Fruit fly (Drosophila melanogaster) whole organism, adult: ENCODE measurements around the gene CG6972.

Experiments
- CG11617 ChIP-seq: fragments of 200-800 bp; sonication (Bioruptor generic); optimal IDR thresholded peaks from 2 replicates; lab custom pipeline; 2017; ENCODE audit warnings: mild to moderate bottlenecking, missing biosample characterization, missing genetic modification reagents, missing genetic modification characterization
- CG12768 ChIP-seq: fragments of 200-800 bp; sonication (Bioruptor generic); optimal IDR thresholded peaks from 2 replicates; lab custom pipeline; 2017; ENCODE audit warnings: missing biosample characterization, missing genetic modification characterization, mild to moderate bottlenecking, moderate library complexity, missing genetic modification reagents
- CG14711 ChIP-seq: fragments of 200-800 bp; sonication (Bioruptor generic); optimal IDR thresholded peaks from 2 replicates; lab custom pipeline; 2018; ENCODE audit warnings: missing biosample characterization, mild to moderate bottlenecking, missing genetic modification characterization, moderate library complexity
- CG1620 ChIP-seq: fragments of 200-800 bp; sonication (Bioruptor generic); optimal IDR thresholded peaks from 2 replicates; lab custom pipeline; 2016; ENCODE audit warnings: missing biosample characterization, missing genetic modification characterization
- CG33017 ChIP-seq: fragments of 200-800 bp; sonication (Bioruptor generic); optimal IDR thresholded peaks from 2 replicates; lab custom pipeline; 2018; ENCODE audit warnings: missing biosample characterization, mild to moderate bottlenecking, missing genetic modification characterization, moderate library complexity
- CG5204 ChIP-seq: fragments of 200-800 bp; sonication (Bioruptor generic); optimal IDR thresholded peaks from 2 replicates; lab custom pipeline; 2016; ENCODE audit warnings: missing biosample characterization, missing genetic modification characterization
- CG7045 ChIP-seq: fragments of 200-800 bp; sonication (Bioruptor generic); optimal IDR thresholded peaks from 2 replicates; lab custom pipeline; 2017; ENCODE audit warnings: missing biosample characterization, mild to moderate bottlenecking, missing genetic modification characterization
- CG7101 ChIP-seq: fragments of 200-800 bp; sonication (Bioruptor generic); optimal IDR thresholded peaks from 2 replicates; lab custom pipeline; 2018; ENCODE audit warnings: missing biosample characterization, mild to moderate bottlenecking, missing genetic modification characterization, moderate library complexity
- Clk ChIP-seq: fragments of 200-800 bp; sonication (Bioruptor generic); optimal IDR thresholded peaks from 2 replicates; lab custom pipeline; 2017; ENCODE audit warnings: missing biosample characterization, missing genetic modification characterization
- Crg-1 ChIP-seq: fragments of 200-800 bp; sonication (Bioruptor generic); optimal IDR thresholded peaks from 2 replicates; lab custom pipeline; 2016; ENCODE audit warnings: missing biosample characterization, missing genetic modification characterization
- Hr96 ChIP-seq: fragments of 200-800 bp; sonication (Bioruptor generic); optimal IDR thresholded peaks from 2 replicates; lab custom pipeline; 2016; ENCODE audit warnings: missing biosample characterization, missing genetic modification characterization
- Mnt ChIP-seq: fragments of 200-800 bp; sonication (Bioruptor generic); optimal IDR thresholded peaks from 2 replicates; lab custom pipeline; 2016; ENCODE audit warnings: missing biosample characterization, mild to moderate bottlenecking, missing genetic modification characterization
- bab1 ChIP-seq: fragments of 200-800 bp; sonication (Bioruptor generic); optimal IDR thresholded peaks from 3 replicates; lab custom pipeline; 2019; ENCODE audit warnings: missing biosample characterization, mild to moderate bottlenecking, missing genetic modification characterization, moderate library complexity
- cic ChIP-seq: fragments of 200-800 bp; sonication (Bioruptor generic); optimal IDR thresholded peaks from 2 replicates; lab custom pipeline; 2017; ENCODE audit warnings: missing biosample characterization, mild to moderate bottlenecking, missing genetic modification characterization, moderate library complexity
- cnc ChIP-seq, 2 experiments: fragments of >200 bp; optimal IDR thresholded peaks; 2 replicates each; lab custom pipeline; 2017
- kay ChIP-seq: fragments of 200-800 bp; sonication (Bioruptor generic); peaks from one replicate; lab custom pipeline; 2016; ENCODE audit warnings: missing biosample characterization, missing genetic modification characterization, borderline replicate concordance
- ovo ChIP-seq: fragments of 200-800 bp; sonication (Bioruptor generic); optimal IDR thresholded peaks from 2 replicates; lab custom pipeline; 2016; ENCODE audit warnings: missing biosample characterization, missing genetic modification characterization
- pad ChIP-seq: fragments of 200-800 bp; sonication (Bioruptor generic); optimal IDR thresholded peaks from 3 replicates; lab custom pipeline; 2017; ENCODE audit warnings: missing biosample characterization, missing genetic modification characterization, mild to moderate bottlenecking, moderate library complexity, missing genetic modification reagents
- tj ChIP-seq: fragments of 200-800 bp; sonication (Bioruptor generic); optimal IDR thresholded peaks from 3 replicates; lab custom pipeline; 2017; ENCODE audit warnings: missing biosample characterization, mild to moderate bottlenecking, missing genetic modification characterization, moderate library complexity
- toe ChIP-seq: fragments of 200-800 bp; sonication (Bioruptor generic); optimal IDR thresholded peaks from 2 replicates; lab custom pipeline; 2016; ENCODE audit warnings: missing biosample characterization, missing genetic modification characterization

Gene CG6972

DNA sequence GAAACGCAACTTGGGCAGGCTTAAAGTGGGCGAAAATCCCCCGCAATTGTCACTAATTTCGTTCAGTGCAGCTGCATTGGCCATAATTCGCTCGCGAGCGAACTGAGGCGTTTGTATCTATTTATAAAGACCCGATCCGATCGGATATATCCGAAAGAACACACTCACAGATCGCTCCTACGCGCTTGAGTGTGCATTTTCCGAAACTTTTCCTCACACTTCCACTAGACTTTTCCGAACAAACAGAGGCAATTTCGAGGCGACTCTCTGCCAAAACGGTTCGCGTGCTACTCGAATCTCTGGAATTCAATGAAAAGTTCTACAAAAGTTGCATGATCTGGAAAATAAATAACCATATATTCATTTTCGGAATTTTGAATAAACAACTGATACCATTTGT lies at the start of gene CG6972, which contains the start of gene CCAP:
TSS of gene CG6972 (plus strand) at position 215 of the 400 bp plus-strand sequence.
TSS of gene CCAP (minus strand) at position 292 of the 400 bp plus-strand sequence.
- TF ChIP-seq toe (no peak), cic (no peak), Mnt (GFP tag; lab: Kevin White, UChicago) (no peak), CG12768 (GFP tag; lab: Kevin White, UChicago) (no peak), CG7045 (GFP tag; lab: Kevin White, UChicago) (no peak), CG7101 (tag; lab: Kevin White, UChicago) (no peak), Crg-1 (GFP tag; lab: Kevin White, UChicago) (no peak), CG14711 (tag; lab: Kevin White, UChicago) (no peak), ovo (GFP tag; lab: Kevin White, UChicago) (no peak), pad (GFP tag; lab: Kevin White, UChicago) (no peak)

DNA sequence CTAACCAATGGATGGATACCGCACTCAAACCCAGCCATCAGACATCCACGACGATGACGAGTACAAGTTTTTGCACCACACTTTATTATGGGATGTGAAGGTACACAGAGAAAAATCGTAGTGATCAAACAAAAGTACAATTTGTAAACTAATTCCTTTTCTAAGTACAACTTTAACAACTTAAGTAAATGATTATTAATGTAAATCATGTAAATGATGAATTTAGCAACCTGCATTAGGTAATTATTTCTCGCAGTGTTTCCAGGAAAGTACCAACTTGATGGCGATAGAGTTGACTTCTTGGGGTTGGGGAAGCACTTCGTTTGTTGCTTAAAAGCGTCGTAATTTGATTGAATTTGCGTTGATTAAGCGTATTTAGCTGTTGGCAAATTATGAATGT lies 38.7 kb upstream of the CG6972 start:
- TF ChIP-seq CG7045 (GFP tag; lab: Kevin White, UChicago) (no peak), CG7101 (tag; lab: Kevin White, UChicago) (no peak), Mnt (GFP tag; lab: Kevin White, UChicago) (no peak), kay (GFP tag; lab: Kevin White, UChicago) (no peak), toe (no peak), CG11617 (GFP tag; lab: Kevin White, UChicago) (no peak), Crg-1 (GFP tag; lab: Kevin White, UChicago) (no peak), CG5204 (GFP tag; lab: Kevin White, UChicago) (no peak), tj (no peak), Clk (no peak), cnc (optimal IDR thresholded peaks at IDR 0.05; lab: Kevin White, UChicago) (no peak), CG33017 (tag; lab: Kevin White, UChicago) (no peak), cic (no peak), CG12768 (GFP tag; lab: Kevin White, UChicago) (no peak), CG14711 (tag; lab: Kevin White, UChicago) (no peak), pad (GFP tag; lab: Kevin White, UChicago) (no peak)

DNA sequence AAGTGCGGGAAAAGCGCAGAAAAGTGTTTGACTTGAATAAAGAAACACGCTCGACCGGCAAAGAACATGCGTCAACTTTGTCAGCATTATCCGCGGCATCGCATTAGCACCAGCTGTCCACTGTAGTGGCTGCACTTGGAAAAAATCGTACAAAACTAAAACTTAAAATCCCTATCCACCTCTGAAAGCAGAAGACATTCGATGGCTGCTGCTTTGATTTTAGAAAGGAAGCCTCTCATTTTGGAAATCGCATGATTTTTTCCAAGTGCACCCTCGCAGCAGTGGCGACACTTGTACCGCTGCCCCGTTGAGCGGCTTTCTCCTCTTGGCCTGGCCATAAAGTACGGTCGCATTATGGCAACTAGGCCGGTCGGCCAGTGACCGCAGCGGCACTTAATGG lies 37.5 kb upstream of the CG6972 start:
- no peak for TF ChIP-seq CG1620 (GFP tag; lab: Kevin White, UChicago)
- TF ChIP-seq toe = no peak
- TF ChIP-seq Hr96 (GFP tag; lab: Kevin White, UChicago) = no peak
- TF ChIP-seq CG12768 (GFP tag; lab: Kevin White, UChicago) = no peak
- TF ChIP-seq CG7101 (tag; lab: Kevin White, UChicago) = no peak
- no peak for TF ChIP-seq CG7045 (GFP tag; lab: Kevin White, UChicago)
- no peak for TF ChIP-seq CG14711 (tag; lab: Kevin White, UChicago)
- TF ChIP-seq tj = no peak
- TF ChIP-seq CG5204 (GFP tag; lab: Kevin White, UChicago) = no peak
- TF ChIP-seq cnc (optimal IDR thresholded peaks at IDR 0.05; lab: Kevin White, UChicago) = no peak
- TF ChIP-seq cic = no peak
- TF ChIP-seq kay (GFP tag; lab: Kevin White, UChicago) = no peak
- no peak for TF ChIP-seq CG33017 (tag; lab: Kevin White, UChicago)
- no peak for TF ChIP-seq pad (GFP tag; lab: Kevin White, UChicago)
- no peak for TF ChIP-seq ovo (GFP tag; lab: Kevin White, UChicago)
- TF ChIP-seq Crg-1 (GFP tag; lab: Kevin White, UChicago) = no peak
- no peak for TF ChIP-seq bab1 (GFP tag; lab: Kevin White, UChicago)

DNA sequence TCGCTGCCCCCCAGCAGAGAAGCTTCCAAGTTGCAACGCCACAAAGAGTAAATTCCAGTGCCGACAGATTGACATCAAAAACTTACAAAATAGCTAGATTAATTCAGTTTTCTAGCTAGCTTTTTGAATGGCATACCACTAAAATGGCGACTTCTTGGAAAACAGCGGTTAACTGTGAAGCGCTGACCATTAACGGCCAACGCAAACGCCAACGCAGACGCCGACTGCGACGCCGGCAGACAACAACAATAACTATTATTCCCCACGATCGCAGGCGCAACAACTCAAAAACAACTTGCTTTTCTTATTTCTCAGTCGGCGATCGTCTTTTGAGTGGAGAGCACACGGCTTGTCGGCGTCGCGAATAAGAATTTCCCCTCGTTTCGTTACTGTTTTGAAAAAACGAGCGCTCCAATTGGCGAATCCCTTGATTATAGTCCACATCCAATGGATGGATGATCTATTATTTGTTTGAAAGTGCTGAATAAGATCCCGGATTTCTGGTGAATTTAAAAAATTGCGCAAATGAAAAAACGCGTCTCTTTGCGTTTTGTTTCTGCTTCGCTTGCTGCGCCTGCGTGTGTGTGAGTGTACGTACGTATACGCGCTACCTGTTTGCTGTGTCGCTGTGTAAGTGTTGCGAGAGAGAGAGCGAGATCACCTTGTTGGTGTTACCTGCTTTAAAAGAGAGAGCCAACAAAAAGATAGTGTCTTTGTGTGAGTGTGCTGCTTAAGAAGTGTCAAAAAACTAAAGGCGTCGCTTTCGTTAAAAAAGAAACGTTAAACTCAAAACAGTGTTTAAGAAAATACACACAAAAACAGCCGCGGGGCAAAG lies 35.1 kb upstream of the CG6972 start:
- TF ChIP-seq bab1 (GFP tag; lab: Kevin White, UChicago) = peak; percentile 50
- peak; percentile 32 for TF ChIP-seq ovo (GFP tag; lab: Kevin White, UChicago)
- TF ChIP-seq Hr96 (GFP tag; lab: Kevin White, UChicago) = peak; percentile 26
- TF ChIP-seq Mnt (GFP tag; lab: Kevin White, UChicago) = peak; percentile 8
- no peak for TF ChIP-seq CG14711 (tag; lab: Kevin White, UChicago)
- TF ChIP-seq tj = peak; percentile 96
- TF ChIP-seq CG1620 (GFP tag; lab: Kevin White, UChicago) = no peak
- peak; percentile 94 for TF ChIP-seq pad (GFP tag; lab: Kevin White, UChicago)

DNA sequence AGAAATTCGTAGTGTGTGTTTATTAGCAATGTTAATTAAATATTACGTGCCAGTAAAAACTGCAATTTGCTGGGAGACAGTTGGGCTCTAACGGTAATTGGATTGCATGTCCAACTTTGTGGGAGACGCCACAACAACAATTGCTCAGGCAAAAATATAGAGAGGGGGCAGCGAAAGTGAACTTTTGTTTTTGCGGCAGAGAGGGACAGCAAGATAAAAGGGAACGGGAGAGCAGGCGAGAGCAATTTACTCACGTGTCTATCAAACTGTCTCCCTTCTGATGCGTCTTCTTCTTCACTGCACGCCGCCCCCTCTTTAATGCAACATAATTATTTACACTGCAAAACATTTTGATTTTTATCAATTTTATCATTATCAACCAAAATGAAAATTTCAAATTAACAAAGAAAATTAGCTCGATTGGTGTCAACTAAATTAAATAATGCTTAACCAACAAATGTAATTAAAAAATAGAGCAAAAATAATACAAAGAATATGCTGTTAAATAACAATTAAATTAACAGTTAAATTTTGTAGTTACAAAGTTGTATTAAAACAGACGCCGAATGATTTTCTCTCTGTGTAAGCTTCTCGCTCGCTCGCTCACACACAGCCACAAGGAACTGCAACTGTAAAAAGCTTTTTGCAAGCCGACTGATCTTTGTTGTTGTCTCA lies 34.4 kb upstream of the CG6972 start:
- peak; percentile 72 for TF ChIP-seq CG12768 (GFP tag; lab: Kevin White, UChicago)
- peak; percentile 61 for TF ChIP-seq CG5204 (GFP tag; lab: Kevin White, UChicago)
- TF ChIP-seq Clk = peak; percentile 15
- peak; percentile 92 for TF ChIP-seq bab1 (GFP tag; lab: Kevin White, UChicago)
- peak; percentile 74 for TF ChIP-seq CG7101 (tag; lab: Kevin White, UChicago)
- peak; percentile 76 for TF ChIP-seq pad (GFP tag; lab: Kevin White, UChicago)
- TF ChIP-seq CG7045 (GFP tag; lab: Kevin White, UChicago) = peak; percentile 84
- peak; percentile 48 for TF ChIP-seq Crg-1 (GFP tag; lab: Kevin White, UChicago)
- TF ChIP-seq tj = no peak
- TF ChIP-seq toe = peak; percentile 54
- TF ChIP-seq ovo (GFP tag; lab: Kevin White, UChicago) = no peak
- TF ChIP-seq cic = no peak
- peak; percentile 69 for TF ChIP-seq Hr96 (GFP tag; lab: Kevin White, UChicago)
- TF ChIP-seq Mnt (GFP tag; lab: Kevin White, UChicago) = peak; percentile 5
- no peak for TF ChIP-seq cnc (optimal IDR thresholded peaks at IDR 0.05; lab: Kevin White, UChicago)
- peak; percentile 41 for TF ChIP-seq CG33017 (tag; lab: Kevin White, UChicago)
- TF ChIP-seq kay (GFP tag; lab: Kevin White, UChicago) = no peak
- TF ChIP-seq CG1620 (GFP tag; lab: Kevin White, UChicago) = peak; percentile 12
- peak; percentile 60 for TF ChIP-seq CG11617 (GFP tag; lab: Kevin White, UChicago)
- peak; percentile 84 for TF ChIP-seq CG14711 (tag; lab: Kevin White, UChicago)
